Worm (Caenorhabditis elegans): ENCODE data around the gene chts-1.

DNA sequence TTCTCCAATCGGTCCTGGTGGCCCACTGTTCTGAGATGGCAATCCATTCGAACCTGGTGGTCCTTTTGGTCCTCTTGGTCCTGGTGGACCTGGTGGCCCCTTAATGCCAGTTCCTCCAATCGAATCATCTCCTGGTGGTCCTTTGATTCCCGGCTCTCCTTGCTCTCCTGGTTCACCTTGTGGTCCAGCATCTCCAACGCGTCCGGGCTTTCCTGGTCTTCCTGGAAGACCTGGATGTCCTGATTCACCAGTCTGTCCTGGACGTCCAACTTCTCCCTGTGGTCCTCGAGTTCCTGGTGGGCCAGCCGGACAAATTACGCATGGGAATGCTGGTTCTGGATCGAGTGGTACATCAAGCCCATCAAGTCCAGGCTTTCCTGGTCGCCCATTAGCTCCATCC lies 17.4 kb upstream of the chts-1 start:
- TF ChIP-seq elt-1 (tag; optimal IDR thresholded peaks at IDR 0.05) (no peak), unc-39 (tag; optimal IDR thresholded peaks at IDR 0.05) (no peak), ZK546.5 (tag; optimal IDR thresholded peaks at IDR 0.05) (no peak), skn-1 (tag; optimal IDR thresholded peaks at IDR 0.05) (no peak), nhr-77 (tag; optimal IDR thresholded peaks at IDR 0.05) (no peak), R02D3.7 (tag; optimal IDR thresholded peaks at IDR 0.05) (no peak), aly-2 (tag; optimal IDR thresholded peaks at IDR 0.05) (no peak), jun-1 (tag; optimal IDR thresholded peaks at IDR 0.05) (no peak), egl-27 (tag; optimal IDR thresholded peaks at IDR 0.05) (no peak)

All from whole organism, L3 larva.